Worm (Caenorhabditis elegans): Measurements from ENCODE around the gene msp-51.

DNA sequence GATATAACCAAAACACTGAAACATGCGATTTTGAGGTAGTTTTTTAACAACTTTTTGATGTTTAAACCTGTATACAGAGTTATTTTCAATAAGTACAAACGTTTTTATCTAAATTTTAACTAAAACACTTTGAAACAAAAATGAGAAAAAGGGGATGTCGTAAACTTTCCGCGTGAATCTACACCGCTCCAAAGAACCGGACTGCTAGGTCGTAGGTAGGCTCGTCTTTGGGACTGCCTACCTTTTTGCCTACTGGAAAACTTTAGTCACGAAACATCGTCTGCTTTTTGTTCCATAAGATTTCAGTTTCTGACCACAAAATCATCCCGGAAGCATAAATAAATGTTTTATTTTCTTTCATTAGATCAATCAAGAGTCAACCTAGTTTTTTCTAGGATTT, 3.9 kb downstream of the msp-51 start:
- TF ChIP-seq ama-1 (optimal IDR thresholded peaks at IDR 0.05) (no peak), tbx-11 (GFP tag; IDR thresholded peaks at IDR 0.05) (no peak), hnd-1 (tag; optimal IDR thresholded peaks at IDR 0.05) (no peak), aly-1 (tag; optimal IDR thresholded peaks at IDR 0.05) (no peak), flt-1 (GFP tag; IDR thresholded peaks at IDR 0.05) (no peak), F13C5.2 (tag; optimal IDR thresholded peaks at IDR 0.05) (no peak), scrt-1 (GFP tag; IDR thresholded peaks at IDR 0.05) (no peak), pes-1 (GFP tag; IDR thresholded peaks at IDR 0.05) (no peak), ceh-13 (GFP tag; optimal IDR thresholded peaks at IDR 0.05) (no peak), ceh-36 (tag; optimal IDR thresholded peaks at IDR 0.05) (no peak), hmbx-1 (tag; optimal IDR thresholded peaks at IDR 0.05) (no peak), sea-1 (GFP tag; conservative IDR thresholded peaks at IDR 0.05) (no peak), hmg-4 (GFP tag; optimal IDR thresholded peaks at IDR 0.05) (no peak)

Data from whole organism, early embryonic.